Worm (Caenorhabditis elegans) whole organism, mixed stage, embryonic: ENCODE results near the gene igdb-2.
"Not testable (repeated sequence)": the region's sequence is repeated elsewhere in the genome, so short reads cannot be mapped to it uniquely, and the experiment has no call there.

Experiments used
- M03D4.4 ChIP-seq: sonication (generic microtip); optimal IDR thresholded peaks from 2 replicates; lab custom pipeline; 2017; ENCODE audit warnings: mild to moderate bottlenecking, missing genetic modification characterization, missing compliant biosample characterization
- bed-3 ChIP-seq: fragments of 200-800 bp; sonication (Bioruptor generic); optimal IDR thresholded peaks from 3 replicates; lab custom pipeline; 2018; ENCODE audit warnings: mild to moderate bottlenecking, missing genetic modification characterization, moderate library complexity, missing compliant biosample characterization
- ceh-83 ChIP-seq: fragments of 200-800 bp; sonication (Bioruptor generic); optimal IDR thresholded peaks from 2 replicates; lab custom pipeline; 2018; ENCODE audit warnings: mild to moderate bottlenecking, missing genetic modification characterization, missing compliant biosample characterization
- drap-1 ChIP-seq: fragments of 200-800 bp; sonication (Bioruptor generic); optimal IDR thresholded peaks from 3 replicates; lab custom pipeline; 2018; ENCODE audit warnings: mild to moderate bottlenecking, missing genetic modification characterization, missing compliant biosample characterization
- elt-1 ChIP-seq: sonication (generic microtip); optimal IDR thresholded peaks from 2 replicates; lab custom pipeline; 2017; ENCODE audit warnings: missing genetic modification characterization, mild to moderate bottlenecking, missing compliant biosample characterization, antibody characterized with exemption, moderate library complexity, borderline replicate concordance; ENCODE audit not compliant: insufficient read depth
- elt-3 ChIP-seq: fragments of 150-350 bp; optimal IDR thresholded peaks from 2 replicates; lab custom pipeline; 2014; ENCODE audit warnings: missing biosample characterization, missing genetic modification characterization
- flh-1 ChIP-seq: fragments of 200-800 bp; sonication (Bioruptor generic); optimal IDR thresholded peaks from 2 replicates; lab custom pipeline; 2018; ENCODE audit warnings: mild to moderate bottlenecking, missing genetic modification characterization, moderate library complexity, missing compliant biosample characterization
- ham-2 ChIP-seq: fragments of 200-800 bp; sonication (Bioruptor generic); optimal IDR thresholded peaks from 2 replicates; lab custom pipeline; 2018; ENCODE audit warnings: mild to moderate bottlenecking, missing genetic modification characterization, missing compliant biosample characterization
- hlh-1 ChIP-seq: fragments of 150-350 bp; optimal IDR thresholded peaks from 2 replicates; lab custom pipeline; 2014; ENCODE audit warnings: missing biosample characterization, missing genetic modification reagents, missing genetic modification characterization
- lin-13 ChIP-seq: fragments of 150-350 bp; optimal IDR thresholded peaks from 2 replicates; lab custom pipeline; 2014; ENCODE audit warnings: missing biosample characterization, missing genetic modification characterization
- mab-5 ChIP-seq: fragments of 150-350 bp; optimal IDR thresholded peaks from 2 replicates; lab custom pipeline; 2014; ENCODE audit warnings: missing biosample characterization, missing genetic modification characterization
- mep-1 ChIP-seq: fragments of 150-350 bp; optimal IDR thresholded peaks from 2 replicates; lab custom pipeline; 2017; ENCODE audit warnings: missing biosample characterization, missing genetic modification reagents, missing genetic modification characterization, inconsistent platforms
- mls-2 ChIP-seq: sonication (generic microtip); optimal IDR thresholded peaks from 2 replicates; lab custom pipeline; 2016; ENCODE audit warnings: mild to moderate bottlenecking, missing genetic modification characterization, moderate library complexity, missing compliant biosample characterization
- nhr-12 ChIP-seq: fragments of 150-350 bp; optimal IDR thresholded peaks from 2 replicates; lab custom pipeline; 2014; ENCODE audit warnings: missing biosample characterization, missing genetic modification characterization
- nhr-2 ChIP-seq: fragments of 150-350 bp; optimal IDR thresholded peaks from 2 replicates; lab custom pipeline; 2014; ENCODE audit warnings: missing biosample characterization, missing genetic modification characterization
- nhr-237 ChIP-seq: fragments of 150-350 bp; optimal IDR thresholded peaks from 2 replicates; lab custom pipeline; 2014; ENCODE audit warnings: missing biosample characterization, missing genetic modification characterization
- nhr-28 ChIP-seq: fragments of 150-350 bp; optimal IDR thresholded peaks from 2 replicates; lab custom pipeline; 2014; ENCODE audit warnings: missing biosample characterization, missing genetic modification characterization
- nhr-76 ChIP-seq: sonication (generic microtip); optimal IDR thresholded peaks from 2 replicates; lab custom pipeline; 2017; ENCODE audit warnings: missing biosample characterization, missing genetic modification characterization
- pha-4 ChIP-seq: fragments of 150-350 bp; optimal IDR thresholded peaks from 2 replicates; lab custom pipeline; 2018; ENCODE audit warnings: missing biosample characterization, missing genetic modification reagents, missing genetic modification characterization
- sem-2 ChIP-seq: fragments of 200-800 bp; sonication (Bioruptor generic); optimal IDR thresholded peaks from 2 replicates; lab custom pipeline; 2018; ENCODE audit warnings: mild to moderate bottlenecking, missing genetic modification characterization, missing compliant biosample characterization
- sptf-1 ChIP-seq: sonication (generic microtip); optimal IDR thresholded peaks from 2 replicates; lab custom pipeline; 2017; ENCODE audit warnings: mild to moderate bottlenecking, missing genetic modification characterization, moderate library complexity, missing compliant biosample characterization
- tbx-8 ChIP-seq: fragments of 200-800 bp; sonication (Bioruptor generic); optimal IDR thresholded peaks from 2 replicates; lab custom pipeline; 2018; ENCODE audit warnings: mild to moderate bottlenecking, missing genetic modification characterization, moderate library complexity, missing compliant biosample characterization
- unc-39 ChIP-seq: fragments of 150-350 bp; optimal IDR thresholded peaks from 2 replicates; lab custom pipeline; 2014; ENCODE audit warnings: missing biosample characterization, missing genetic modification characterization
- unc-62 ChIP-seq: fragments of 150-350 bp; optimal IDR thresholded peaks from 2 replicates; lab custom pipeline; 2014; ENCODE audit warnings: missing biosample characterization, missing genetic modification reagents, missing genetic modification characterization
- zip-8 ChIP-seq: fragments of 150-350 bp; optimal IDR thresholded peaks from 2 replicates; lab custom pipeline; 2014; ENCODE audit warnings: missing biosample characterization, missing genetic modification characterization
- ztf-11 ChIP-seq: fragments of 150-350 bp; optimal IDR thresholded peaks from 2 replicates; lab custom pipeline; 2014; ENCODE audit warnings: missing biosample characterization, missing genetic modification characterization

The igdb-2 gene

ce11 chrIV:12498238-12498637 lies 29.8 kb downstream of the igdb-2 start, which contains the start of gene sru-19:
TSS of gene sru-19 (plus strand) at chrIV:12498538.
- TF ChIP-seq elt-1 (no peak), nhr-76 (tag; lab: Kevin White, UChicago) (no peak)

ce11 chrIV:12501956-12502355 lies 33.5 kb downstream of the igdb-2 start, which contains the start of gene sru-18:
TSS of gene sru-18 (plus strand) at chrIV:12502256.
- TF ChIP-seq zip-8 (tag; lab: Kevin White, UChicago) (no peak), elt-3 (tag; lab: Kevin White, UChicago) (no peak), M03D4.4 (tag; lab: Kevin White, UChicago) (no peak), nhr-28 (tag; lab: Kevin White, UChicago) (no peak), hlh-1 (tag; lab: Kevin White, UChicago) (no peak), nhr-2 (no peak), ceh-83 (no peak), pha-4 (tag; lab: Kevin White, UChicago) (no peak), lin-13 (no peak), ham-2 (GFP tag; lab: Kevin White, UChicago) (no peak), mep-1 (tag; lab: Kevin White, UChicago) (no peak), unc-62 (GFP tag; lab: Kevin White, UChicago) (no peak), flh-1 (GFP tag; lab: Kevin White, UChicago) (no peak), sem-2 (GFP tag; lab: Kevin White, UChicago) (no peak), mls-2 (tag; lab: Kevin White, UChicago) (no peak), tbx-8 (GFP tag; lab: Kevin White, UChicago) (no peak), ztf-11 (tag; lab: Kevin White, UChicago) (no peak)

ce11 chrIV:12505397-12505796 lies 36.9 kb downstream of the igdb-2 start, which contains the start of gene sru-17:
TSS of gene sru-17 (plus strand) at chrIV:12505697.
- not testable (repeated sequence) for TF ChIP-seq mls-2 (tag; lab: Kevin White, UChicago); sptf-1 (tag; lab: Kevin White, UChicago); unc-62 (GFP tag; lab: Kevin White, UChicago)
- TF ChIP-seq, all 35 proteins: peak for 0; not testable (repeated sequence) for 35

ce11 chrIV:12520150-12520549 lies 51.7 kb downstream of the igdb-2 start, which contains the start of gene tsp-4:
TSS of gene tsp-4 (minus strand) at chrIV:12520250.
- TF ChIP-seq bed-3 (no peak), unc-39 (tag; lab: Kevin White, UChicago) (no peak), sem-2 (GFP tag; lab: Kevin White, UChicago) (no peak), nhr-237 (tag; lab: Kevin White, UChicago) (no peak), mab-5 (tag; lab: Kevin White, UChicago) (no peak), tbx-8 (GFP tag; lab: Kevin White, UChicago) (no peak), elt-1 (no peak)

- TF ChIP-seq pha-4 (tag; lab: Kevin White, UChicago) (no peak), drap-1 (GFP tag; lab: Kevin White, UChicago) (no peak), ceh-83 (no peak), mep-1 (tag; lab: Kevin White, UChicago) (no peak), unc-62 (GFP tag; lab: Kevin White, UChicago) (no peak), ham-2 (GFP tag; lab: Kevin White, UChicago) (no peak), nhr-12 (tag; lab: Kevin White, UChicago) (no peak), M03D4.4 (tag; lab: Kevin White, UChicago) (no peak), lin-13 (no peak), mab-5 (tag; lab: Kevin White, UChicago) (no peak)
These were observed 54.1 kb downstream of the igdb-2 start, which contains the start of gene sru-13 for ce11 chrIV:12522521-12522920. TSS of gene sru-13 (minus strand) at chrIV:12522621.
